Fruit fly (Drosophila melanogaster) Kc167 (cell line): Measurements from ENCODE around the gene CG31769.

ENCODE experiments used
- Myc ChIP-seq: fragments of >200 bp; optimal IDR thresholded peaks from 2 replicates; lab custom pipeline; 2017; ENCODE audit warnings: missing external identifiers
- Sin3A ChIP-seq: fragments of >200 bp; optimal IDR thresholded peaks from 2 replicates; lab custom pipeline; 2018; ENCODE audit warnings: missing external identifiers
- h ChIP-seq: fragments of >200 bp; optimal IDR thresholded peaks from 3 replicates; lab custom pipeline; 2018; ENCODE audit warnings: missing external identifiers
- insv ChIP-seq: fragments of >200 bp; optimal IDR thresholded peaks from 3 replicates; lab custom pipeline; 2018; ENCODE audit warnings: missing external identifiers
- psq ChIP-seq: fragments of >200 bp; optimal IDR thresholded peaks from 2 replicates; lab custom pipeline; 2017; ENCODE audit warnings: missing external identifiers
- ttk ChIP-seq: sonication (Bioruptor generic); optimal IDR thresholded peaks from 2 replicates; lab custom pipeline; 2017; ENCODE audit warnings: missing external identifiers

The CG31769 gene

DNA sequence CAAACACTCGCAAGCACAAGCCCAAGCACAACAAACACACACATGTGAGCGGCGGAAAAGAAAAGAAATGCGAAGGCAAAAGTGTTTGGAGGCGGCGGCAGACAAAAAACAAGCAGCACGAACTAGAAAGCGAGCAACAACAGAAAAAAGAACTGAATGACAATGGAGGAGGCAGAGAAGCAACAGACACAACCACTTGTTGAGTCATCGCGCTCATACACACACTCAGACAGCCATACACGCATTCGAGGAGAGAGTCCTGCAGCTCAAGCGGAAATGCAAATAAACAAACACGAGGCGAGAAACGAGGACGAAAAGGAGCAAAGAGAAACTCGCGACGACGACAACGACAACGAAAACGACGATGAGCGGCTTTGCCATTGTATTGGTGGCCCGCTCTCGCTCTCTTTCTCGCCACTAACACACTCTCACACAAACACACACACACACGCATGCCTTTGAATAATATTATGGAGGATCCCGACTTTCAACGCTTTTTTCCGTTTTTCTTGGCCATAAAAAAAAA is 5.5 kb upstream of the CG31769 start:
- TF ChIP-seq h (lab: Kevin White, UChicago) (no peak), ttk (lab: Kevin White, UChicago) (no peak), psq (lab: Kevin White, UChicago) (no peak), insv (lab: Kevin White, UChicago) (no peak), Sin3A (no peak), Myc (lab: Kevin White, UChicago) (no peak)

DNA sequence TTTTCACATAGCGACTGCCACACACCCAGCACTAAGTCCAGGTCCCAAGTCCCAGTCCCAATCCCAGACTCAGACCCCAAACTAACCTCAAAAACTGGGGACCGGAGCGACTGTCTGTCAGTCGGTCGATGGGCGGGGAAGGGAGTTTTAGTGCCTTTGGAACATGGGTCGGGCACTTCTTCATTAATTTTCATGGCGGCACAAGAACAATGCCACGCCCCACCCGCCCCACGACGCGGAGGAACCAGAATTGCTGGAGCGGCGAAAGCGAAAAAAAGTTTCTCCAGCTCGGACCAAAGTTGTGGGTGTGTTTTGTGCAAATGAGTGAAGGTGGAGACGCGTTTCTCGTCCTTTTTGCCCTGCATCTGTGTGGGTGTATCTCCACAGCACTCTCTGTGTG is 2.7 kb upstream of the CG31769 start:
- TF ChIP-seq ttk (lab: Kevin White, UChicago): no peak
- no peak for TF ChIP-seq Myc (lab: Kevin White, UChicago)
- TF ChIP-seq insv (lab: Kevin White, UChicago): no peak
- no peak for TF ChIP-seq h (lab: Kevin White, UChicago)
- TF ChIP-seq Sin3A: no peak
- TF ChIP-seq psq (lab: Kevin White, UChicago): no peak

DNA sequence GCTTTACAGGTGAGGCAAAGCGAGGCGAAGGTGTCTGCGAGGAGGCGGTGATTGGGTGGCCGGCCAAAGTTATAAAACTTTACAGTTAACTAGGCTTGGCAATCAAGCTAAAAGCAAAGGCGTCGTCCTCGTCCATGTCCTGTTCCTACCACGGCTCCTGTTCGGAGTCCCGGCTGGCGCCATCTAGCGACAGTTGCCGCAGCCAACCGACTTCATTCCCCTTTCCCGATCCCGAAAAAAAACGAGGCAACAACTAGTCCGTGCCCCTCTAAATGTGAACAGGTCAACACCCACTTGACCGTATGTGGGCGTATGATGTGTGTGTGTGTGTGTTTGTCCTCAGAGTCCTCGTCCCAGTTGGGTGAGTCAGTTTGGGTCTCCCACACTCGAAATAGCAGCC is 1.7 kb upstream of the CG31769 start:
- TF ChIP-seq insv (lab: Kevin White, UChicago) (no peak), Myc (lab: Kevin White, UChicago) (no peak), h (lab: Kevin White, UChicago) (no peak)

DNA sequence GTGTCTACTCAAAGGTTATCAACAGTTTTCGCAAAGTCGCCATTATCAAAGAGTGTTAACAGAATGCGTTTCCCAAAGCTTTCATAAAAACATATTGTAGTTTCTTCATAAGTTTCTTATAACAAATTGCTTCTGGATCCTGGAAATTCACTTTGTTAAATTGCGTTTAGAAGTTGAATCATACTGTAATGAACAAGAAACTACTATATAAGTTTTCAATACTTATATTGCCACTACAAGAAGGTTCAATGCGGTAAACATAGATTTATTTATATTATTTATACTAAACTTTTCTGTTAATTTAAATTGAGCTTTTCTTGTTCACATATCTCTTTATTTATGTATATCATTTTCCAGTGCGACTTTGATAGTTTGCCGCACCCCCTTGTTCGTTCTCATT is 1.2 kb downstream of the CG31769 start, which contains the start of gene CG15293:
Gene CG15293, minus strand, starts transcription at position 101 of the 400 bp plus-strand sequence.
- TF ChIP-seq insv (lab: Kevin White, UChicago) (no peak), psq (lab: Kevin White, UChicago) (no peak), ttk (lab: Kevin White, UChicago) (no peak), Myc (lab: Kevin White, UChicago) (no peak), h (lab: Kevin White, UChicago) (no peak), Sin3A (no peak)

DNA sequence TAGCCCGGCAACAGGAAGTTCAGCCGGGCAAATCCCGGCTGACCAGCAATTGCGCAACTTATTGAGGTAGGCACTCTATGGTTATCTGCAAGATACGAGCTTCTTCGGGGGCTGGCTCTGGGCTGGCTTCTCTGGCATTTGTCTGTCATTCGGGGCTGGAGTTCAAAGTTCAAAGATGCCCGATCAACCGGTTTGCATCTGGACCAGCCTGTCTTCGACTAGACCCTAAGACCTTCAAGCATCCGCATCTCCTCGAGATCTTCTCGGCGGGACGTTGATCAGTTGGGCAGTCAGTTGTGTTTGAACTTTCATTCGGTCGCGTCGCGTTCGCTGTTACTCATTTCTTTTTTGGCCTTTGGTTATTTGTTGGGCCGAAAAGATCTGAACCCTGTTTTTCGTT is 6.7 kb downstream of the CG31769 start, which contains the start of gene CG46301:
Gene CG46301, plus strand, starts transcription at position 301 of the 400 bp plus-strand sequence.
- TF ChIP-seq Myc (lab: Kevin White, UChicago) (no peak), insv (lab: Kevin White, UChicago) (no peak)

DNA sequence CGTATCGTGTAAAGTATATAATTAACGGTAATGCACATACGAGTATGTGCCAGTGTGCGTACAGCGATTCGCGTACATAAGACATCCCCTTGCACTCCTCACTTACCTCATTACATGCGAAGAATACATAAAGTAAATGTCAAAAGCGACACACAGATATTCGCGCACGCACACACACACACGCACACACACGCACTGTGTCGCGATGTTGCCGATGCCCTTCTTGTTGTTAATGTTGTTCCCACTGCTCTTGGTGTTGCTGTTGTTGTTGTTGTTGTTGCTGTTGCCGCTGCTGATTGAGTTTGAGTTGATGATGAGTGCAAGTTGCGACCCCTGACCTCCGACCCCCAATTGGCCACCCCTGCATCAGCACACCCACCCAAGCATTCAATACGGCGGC is 14.9 kb downstream of the CG31769 start:
- TF ChIP-seq Sin3A (no peak), psq (lab: Kevin White, UChicago) (no peak), h (lab: Kevin White, UChicago) (no peak), Myc (lab: Kevin White, UChicago) (no peak), insv (lab: Kevin White, UChicago) (no peak), ttk (lab: Kevin White, UChicago) (no peak)

DNA sequence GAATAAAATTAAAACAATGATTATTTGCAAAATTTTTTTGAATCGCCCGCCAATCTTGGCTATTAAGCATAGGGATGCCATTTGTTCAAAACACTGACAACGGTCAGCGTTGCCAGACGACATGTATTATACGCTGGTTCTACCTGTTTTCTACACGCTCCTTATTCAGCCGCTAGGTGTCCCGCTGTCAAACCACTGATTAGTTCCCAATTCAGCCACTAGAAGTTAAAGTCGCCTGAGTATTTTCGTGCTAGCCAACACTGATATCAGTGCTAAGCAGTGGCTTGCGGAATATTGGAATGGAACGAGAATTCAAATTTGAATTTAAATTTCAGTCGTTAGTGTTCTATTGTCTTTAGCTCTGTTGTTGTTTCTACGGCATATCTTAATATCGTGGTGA is 15.9 kb downstream of the CG31769 start:
- TF ChIP-seq insv (lab: Kevin White, UChicago): no peak
- no peak for TF ChIP-seq Sin3A
- TF ChIP-seq Myc (lab: Kevin White, UChicago): no peak
- TF ChIP-seq psq (lab: Kevin White, UChicago): no peak

DNA sequence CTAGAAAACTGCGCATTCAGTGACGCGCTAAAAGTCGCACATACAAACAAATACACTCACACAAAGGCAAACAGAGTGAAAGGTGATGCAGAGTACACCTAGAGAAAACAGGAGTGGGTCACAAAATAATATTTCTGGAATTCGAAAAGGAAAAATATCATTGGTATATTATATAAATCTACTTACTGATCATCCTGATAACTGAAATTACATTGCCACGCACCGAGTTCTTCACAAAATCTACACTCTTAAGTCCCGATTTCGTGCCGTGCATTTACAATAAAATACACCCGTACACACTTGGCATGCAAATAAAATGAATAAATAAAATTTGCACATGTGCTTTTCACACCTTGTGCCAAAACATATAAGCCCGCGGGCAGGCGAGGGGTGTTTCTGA is 40.4 kb downstream of the CG31769 start:
- TF ChIP-seq Sin3A: no peak
- no peak for TF ChIP-seq psq (lab: Kevin White, UChicago)
- no peak for TF ChIP-seq h (lab: Kevin White, UChicago)
- TF ChIP-seq Myc (lab: Kevin White, UChicago): no peak
- no peak for TF ChIP-seq ttk (lab: Kevin White, UChicago)
- no peak for TF ChIP-seq insv (lab: Kevin White, UChicago)
